Fruit fly (Drosophila melanogaster): ENCODE measurements around the gene ssp7.

DNA sequence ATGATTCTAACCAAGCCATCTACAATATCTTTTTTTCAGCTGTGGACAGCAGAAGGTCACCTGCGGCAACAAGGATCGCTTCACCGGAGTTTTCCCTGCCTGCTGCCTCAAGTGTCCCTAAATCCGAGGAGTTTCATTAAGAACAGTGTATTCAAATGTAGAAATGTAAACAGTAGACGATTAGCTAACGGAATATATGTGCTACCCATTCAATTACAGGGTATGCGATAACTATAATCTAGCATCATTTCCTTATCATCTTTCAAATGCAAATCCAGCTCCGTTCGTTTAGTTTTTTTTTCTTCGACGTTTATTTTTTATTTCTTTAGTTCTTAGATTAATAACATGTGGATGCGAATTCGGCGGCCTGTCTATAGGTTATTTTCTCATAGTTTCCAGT is 4.5 kb upstream of the ssp7 start:
- TF ChIP-seq psq (GFP tag; optimal IDR thresholded peaks at IDR 0.05) (no peak), tai (GFP tag; optimal IDR thresholded peaks at IDR 0.05) (no peak), jim (GFP tag; optimal IDR thresholded peaks at IDR 0.05) (no peak), Myc (optimal IDR thresholded peaks at IDR 0.05) (no peak), lola (GFP tag; optimal IDR thresholded peaks at IDR 0.05) (no peak), dsf (GFP tag; optimal IDR thresholded peaks at IDR 0.05; ENCODE audit: borderline replicate concordance) (no peak)
